Worm (Caenorhabditis elegans): ENCODE measurements around the gene snf-11.

The snf-11 gene

ce11 chrV:11266681-11267080 lies 41.6 kb downstream of the snf-11 start, which contains the start of gene str-116:
Gene str-116 (plus strand): TSS chrV:11266981.
- no peak for TF ChIP-seq F22D6.2 (tag; optimal IDR thresholded peaks at IDR 0.05)
- no peak for TF ChIP-seq ztf-22 (GFP tag; optimal IDR thresholded peaks at IDR 0.05)
- no peak for TF ChIP-seq F23B12.7 (tag; optimal IDR thresholded peaks at IDR 0.05; ENCODE audit: insufficient read depth)
- no peak for TF ChIP-seq attf-3 (GFP tag; conservative IDR thresholded peaks at IDR 0.05)
- no peak for TF ChIP-seq atf-7 (tag; optimal IDR thresholded peaks at IDR 0.05)
- no peak for TF ChIP-seq ztf-18 (tag; optimal IDR thresholded peaks at IDR 0.05)
- TF ChIP-seq K12H6.12 (tag; optimal IDR thresholded peaks at IDR 0.05), result no peak
- TF ChIP-seq B0035.1 (tag; optimal IDR thresholded peaks at IDR 0.05), result no peak
- TF ChIP-seq Y56A3A.18 (GFP tag; IDR thresholded peaks at IDR 0.05), result no peak
- no peak for TF ChIP-seq tbx-9 (tag; optimal IDR thresholded peaks at IDR 0.05; ENCODE audit: borderline replicate concordance)
- no peak for TF ChIP-seq zfh-2 (GFP tag; conservative IDR thresholded peaks at IDR 0.05)
- no peak for TF ChIP-seq somi-1 (GFP tag; optimal IDR thresholded peaks at IDR 0.05)

- TF ChIP-seq lir-1 (GFP tag; conservative IDR thresholded peaks at IDR 0.05) (no peak), nhr-80 (tag; optimal IDR thresholded peaks at IDR 0.05) (peak; percentile 61), C17E4.6 (GFP tag; IDR thresholded peaks at IDR 0.05) (no peak)
These were observed 42.8 kb downstream of the snf-11 start, which contains the start of gene cln-3.1 for ce11 chrV:11265482-11265881. Gene cln-3.1 (minus strand): TSS chrV:11265652.

- TF ChIP-seq rcor-1 (GFP tag; IDR thresholded peaks at IDR 0.05) (no peak), madf-8 (GFP tag; conservative IDR thresholded peaks at IDR 0.05) (no peak), pbrm-1 (GFP tag; IDR thresholded peaks at IDR 0.05) (no peak), repo-1 (tag; optimal IDR thresholded peaks at IDR 0.05) (no peak), bed-1 (GFP tag; IDR thresholded peaks at IDR 0.05) (no peak), nfyb-1 (GFP tag; IDR thresholded peaks at IDR 0.05) (no peak), let-607 (tag; optimal IDR thresholded peaks at IDR 0.05) (no peak)
These were observed 45.2 kb downstream of the snf-11 start, which contains the start of gene F07B10.4 for ce11 chrV:11263025-11263424. Gene F07B10.4 (minus strand): TSS chrV:11263125.

ce11 chrV:11260622-11261021 lies 47.6 kb downstream of the snf-11 start, which contains the start of gene F07B10.7:
Gene F07B10.7 (minus strand): TSS chrV:11260722.
- TF ChIP-seq K12H6.12 (tag; optimal IDR thresholded peaks at IDR 0.05), result no peak
- TF ChIP-seq Y67H2A.10 (GFP tag; conservative IDR thresholded peaks at IDR 0.05), result no peak
- TF ChIP-seq nhr-120 (GFP tag; IDR thresholded peaks at IDR 0.05), result no peak
- TF ChIP-seq aptf-2 (GFP tag; conservative IDR thresholded peaks at IDR 0.05), result no peak
- no peak for TF ChIP-seq ztf-25 (GFP tag; IDR thresholded peaks at IDR 0.05)
- TF ChIP-seq rpc-1 (optimal IDR thresholded peaks at IDR 0.05), result no peak
- TF ChIP-seq rpc-1 (tag; optimal IDR thresholded peaks at IDR 0.05), result no peak

- TF ChIP-seq K12H6.12 (tag; optimal IDR thresholded peaks at IDR 0.05), result no peak
- TF ChIP-seq nhr-179 (tag; optimal IDR thresholded peaks at IDR 0.05), result no peak
- TF ChIP-seq ztf-25 (GFP tag; IDR thresholded peaks at IDR 0.05), result no peak
- no peak for TF ChIP-seq bed-1 (GFP tag; IDR thresholded peaks at IDR 0.05)
- no peak for TF ChIP-seq die-1 (tag; optimal IDR thresholded peaks at IDR 0.05)
- no peak for TF ChIP-seq ceh-79 (tag; optimal IDR thresholded peaks at IDR 0.05)
- no peak for TF ChIP-seq F49E8.2 (tag; optimal IDR thresholded peaks at IDR 0.05; ENCODE audit: insufficient read depth)
These were observed 49.4 kb downstream of the snf-11 start, which contains the start of gene lgc-36 for ce11 chrV:11258896-11259295. Gene lgc-36 (minus strand): TSS chrV:11258996.
